Fruit fly (Drosophila melanogaster) whole organism, embryonic: ENCODE data around the gene sicily.

Experiments used
- Ada2b ChIP-seq: fragments of 200-800 bp; sonication (Bioruptor generic); IDR thresholded peaks from 2 replicates; pipeline ENCODE4 v1.3.6; 2022; ENCODE audit warnings: missing biosample characterization, missing genetic modification characterization
- CG11085 ChIP-seq: fragments of 200-800 bp; sonication (Bioruptor generic); IDR thresholded peaks from 2 replicates; pipeline ENCODE4 v1.3.6; 2022; ENCODE audit warnings: missing biosample characterization, missing genetic modification characterization
- CG11560 ChIP-seq: fragments of 200-800 bp; sonication (Bioruptor generic); IDR thresholded peaks from 3 replicates; pipeline ENCODE4 v1.3.6; 2022; ENCODE audit warnings: missing biosample characterization, missing genetic modification characterization
- CG13894 ChIP-seq: fragments of 200-800 bp; sonication (Bioruptor generic); optimal IDR thresholded peaks from 3 replicates; lab custom pipeline; 2018; ENCODE audit warnings: missing biosample characterization, mild to moderate bottlenecking, missing genetic modification characterization, moderate library complexity
- CG17186 ChIP-seq: fragments of 200-800 bp; sonication (Bioruptor generic); optimal IDR thresholded peaks from 3 replicates; lab custom pipeline; 2017; ENCODE audit warnings: missing biosample characterization, missing genetic modification reagents, missing genetic modification characterization
- CG18764 ChIP-seq: fragments of 200-800 bp; sonication (Bioruptor generic); optimal IDR thresholded peaks from 3 replicates; lab custom pipeline; 2016; ENCODE audit warnings: missing biosample characterization, missing genetic modification characterization
- CG31224 ChIP-seq: fragments of 200-800 bp; sonication (Bioruptor generic); IDR thresholded peaks from 2 replicates; pipeline ENCODE4 v1.3.6; 2022; ENCODE audit warnings: missing biosample characterization, missing genetic modification characterization
- CG31365 ChIP-seq: fragments of 200-800 bp; sonication (Bioruptor generic); optimal IDR thresholded peaks from 2 replicates; lab custom pipeline; 2018; ENCODE audit warnings: missing biosample characterization, mild to moderate bottlenecking, missing genetic modification characterization
- CG3847 ChIP-seq: fragments of 200-800 bp; sonication (Bioruptor generic); IDR thresholded peaks from 2 replicates; pipeline ENCODE4 v1.3.6; 2022; ENCODE audit warnings: missing biosample characterization, missing genetic modification characterization
- CG4282 ChIP-seq: fragments of 200-800 bp; sonication (Bioruptor generic); optimal IDR thresholded peaks from 2 replicates; lab custom pipeline; 2016; ENCODE audit warnings: missing biosample characterization, missing genetic modification characterization
- CG5245 ChIP-seq: fragments of 200-800 bp; sonication (Bioruptor generic); optimal IDR thresholded peaks from 3 replicates; lab custom pipeline; 2016; ENCODE audit warnings: missing biosample characterization, missing genetic modification characterization
- CG6272 ChIP-seq: fragments of 200-800 bp; sonication (Bioruptor generic); IDR thresholded peaks from 2 replicates; pipeline ENCODE4 v1.3.6; 2022; ENCODE audit warnings: missing biosample characterization, missing genetic modification characterization
- CG6765 ChIP-seq: fragments of 200-800 bp; sonication (Bioruptor generic); optimal IDR thresholded peaks from 3 replicates; lab custom pipeline; 2017; ENCODE audit warnings: missing biosample characterization, mild to moderate bottlenecking, missing genetic modification characterization
- CG7786 ChIP-seq: fragments of 200-800 bp; sonication (Bioruptor generic); optimal IDR thresholded peaks from 2 replicates; lab custom pipeline; 2016; ENCODE audit warnings: missing biosample characterization, missing genetic modification characterization
- CG8359 ChIP-seq: fragments of 200-800 bp; sonication (Bioruptor generic); optimal IDR thresholded peaks from 2 replicates; lab custom pipeline; 2017; ENCODE audit warnings: missing biosample characterization, mild to moderate bottlenecking, missing genetic modification characterization, borderline replicate concordance
- CG9437 ChIP-seq: fragments of 200-800 bp; sonication (Bioruptor generic); optimal IDR thresholded peaks from 2 replicates; lab custom pipeline; 2018; ENCODE audit warnings: missing biosample characterization, mild to moderate bottlenecking, missing genetic modification characterization
- CTCF ChIP-seq: fragments of 200-800 bp; sonication (Bioruptor generic); optimal IDR thresholded peaks from 2 replicates; lab custom pipeline; 2017; ENCODE audit warnings: missing biosample characterization, mild to moderate bottlenecking, missing genetic modification characterization, moderate library complexity
- CkIIα-i1 ChIP-seq: fragments of 200-800 bp; sonication (Bioruptor generic); IDR thresholded peaks from 2 replicates; pipeline ENCODE4 v1.3.6; 2022; ENCODE audit warnings: missing biosample characterization, missing genetic modification characterization
- CrebB ChIP-seq: fragments of 200-800 bp; sonication (Bioruptor generic); optimal IDR thresholded peaks from 3 replicates; lab custom pipeline; 2018; ENCODE audit warnings: missing biosample characterization, mild to moderate bottlenecking, missing genetic modification characterization
- D ChIP-seq, 2 experiments: fragments of 200-800 bp in 1 of 2; fragments of >200 bp in 1 of 2; sonication (Bioruptor generic) in 1 of 2; optimal IDR thresholded peaks; 2 replicates in 1 of 2; 3 replicates in 1 of 2; lab custom pipeline; 2017; ENCODE audit warnings: mild to moderate bottlenecking in 1 of 2, missing biosample characterization in 1 of 2, missing genetic modification characterization in 1 of 2, missing genetic modification reagents in 1 of 2
- D19A ChIP-seq: fragments of 200-800 bp; optimal IDR thresholded peaks from 3 replicates; lab custom pipeline; 2019; ENCODE audit warnings: missing biosample characterization, mild to moderate bottlenecking, missing genetic modification characterization, moderate library complexity
- Dip2 ChIP-seq: fragments of 200-800 bp; sonication (Bioruptor generic); IDR thresholded peaks from 2 replicates; pipeline ENCODE4 v1.3.6; 2022; ENCODE audit warnings: missing biosample characterization, missing genetic modification characterization
- Hand ChIP-seq: fragments of 200-800 bp; sonication (Bioruptor generic); optimal IDR thresholded peaks from 2 replicates; lab custom pipeline; 2017; ENCODE audit warnings: mild to moderate bottlenecking, missing biosample characterization, missing genetic modification reagents, missing genetic modification characterization
- MESR4 ChIP-seq: fragments of 200-800 bp; sonication (Bioruptor generic); optimal IDR thresholded peaks from 2 replicates; lab custom pipeline; 2018; ENCODE audit warnings: missing biosample characterization, mild to moderate bottlenecking, missing genetic modification characterization, moderate library complexity
- Max ChIP-seq: fragments of 200-800 bp; sonication (Bioruptor generic); optimal IDR thresholded peaks from 2 replicates; lab custom pipeline; 2016; ENCODE audit warnings: missing biosample characterization, mild to moderate bottlenecking, missing genetic modification characterization
- Oaz ChIP-seq: fragments of 200-800 bp; sonication (Bioruptor generic); IDR thresholded peaks from 2 replicates; pipeline ENCODE4 v1.3.6; 2022; ENCODE audit warnings: missing biosample characterization, missing genetic modification characterization
- Pdp1 ChIP-seq, 2 experiments: fragments of 200-800 bp; sonication (Bioruptor generic); optimal IDR thresholded peaks; 3 replicates each; lab custom pipeline; 2016; ENCODE audit warnings: missing biosample characterization in 2 of 2, missing genetic modification characterization in 2 of 2, mild to moderate bottlenecking in 1 of 2, moderate library complexity in 1 of 2
- Poxn ChIP-seq: fragments of 200-800 bp; sonication (Bioruptor generic); IDR thresholded peaks from 2 replicates; pipeline ENCODE4 v1.3.6; 2022; ENCODE audit warnings: missing biosample characterization, missing genetic modification characterization
- Sin3A ChIP-seq: fragments of >200 bp; optimal IDR thresholded peaks from 2 replicates; lab custom pipeline; 2018
- Sox102F ChIP-seq: fragments of 200-800 bp; sonication (Bioruptor generic); optimal IDR thresholded peaks from 2 replicates; lab custom pipeline; 2018; ENCODE audit warnings: missing biosample characterization, mild to moderate bottlenecking, missing genetic modification characterization, moderate library complexity
- Taf1 ChIP-seq: fragments of 200-800 bp; sonication (Bioruptor generic); IDR thresholded peaks from 2 replicates; pipeline ENCODE4 v1.3.6; 2022; ENCODE audit warnings: missing biosample characterization, missing genetic modification characterization
- abd-A ChIP-seq: fragments of 200-800 bp; sonication (Bioruptor generic); optimal IDR thresholded peaks from 3 replicates; lab custom pipeline; 2019; ENCODE audit warnings: missing biosample characterization, mild to moderate bottlenecking, missing genetic modification characterization, moderate library complexity
- ato ChIP-seq: fragments of 200-800 bp; sonication (Bioruptor generic); IDR thresholded peaks from 2 replicates; pipeline ENCODE4 v1.3.6; 2022; ENCODE audit warnings: missing biosample characterization, missing genetic modification characterization; ENCODE audit not compliant: partially characterized antibody
- bbx ChIP-seq: fragments of 200-800 bp; sonication (Bioruptor generic); IDR thresholded peaks from 2 replicates; pipeline ENCODE4 v1.3.6; 2022; ENCODE audit warnings: missing biosample characterization, missing genetic modification characterization; ENCODE audit not compliant: partially characterized antibody
- bsh ChIP-seq, 2 experiments: fragments of 200-800 bp; sonication (Bioruptor generic); optimal IDR thresholded peaks; 2 replicates each; lab custom pipeline; 2017 to 2018; ENCODE audit warnings: mild to moderate bottlenecking in 2 of 2, missing biosample characterization in 2 of 2, missing genetic modification characterization in 2 of 2, moderate library complexity in 1 of 2
- cas ChIP-seq: fragments of 200-800 bp; sonication (Bioruptor generic); IDR thresholded peaks from 2 replicates; pipeline ENCODE4 v1.3.6; 2022; ENCODE audit warnings: missing biosample characterization, missing genetic modification characterization
- crol ChIP-seq: fragments of 200-800 bp; sonication (Bioruptor generic); IDR thresholded peaks from 2 replicates; pipeline ENCODE4 v1.3.6; 2022; ENCODE audit warnings: missing biosample characterization, missing genetic modification characterization
- dm ChIP-seq: fragments of 200-800 bp; sonication (Bioruptor generic); optimal IDR thresholded peaks from 3 replicates; lab custom pipeline; 2016; ENCODE audit warnings: missing biosample characterization, missing genetic modification characterization
- dmrt11E ChIP-seq: fragments of 200-800 bp; sonication (Bioruptor generic); optimal IDR thresholded peaks from 3 replicates; lab custom pipeline; 2018; ENCODE audit warnings: missing biosample characterization, mild to moderate bottlenecking, missing genetic modification characterization, moderate library complexity
- dmrt99B ChIP-seq: fragments of 200-800 bp; sonication (Bioruptor generic); optimal IDR thresholded peaks from 2 replicates; lab custom pipeline; 2018; ENCODE audit warnings: missing biosample characterization, mild to moderate bottlenecking, missing genetic modification characterization, moderate library complexity
- ems ChIP-seq: fragments of 200-800 bp; sonication (Bioruptor generic); optimal IDR thresholded peaks from 3 replicates; lab custom pipeline; 2016; ENCODE audit warnings: missing biosample characterization, missing genetic modification characterization
- ewg ChIP-seq: fragments of 200-800 bp; sonication (Bioruptor generic); optimal IDR thresholded peaks from 3 replicates; lab custom pipeline; 2017; ENCODE audit warnings: mild to moderate bottlenecking, missing biosample characterization, missing genetic modification reagents, missing genetic modification characterization
- gt ChIP-seq: fragments of 200-800 bp; sonication (Bioruptor generic); IDR thresholded peaks from 2 replicates; pipeline ENCODE4 v1.3.6; 2022; ENCODE audit warnings: missing biosample characterization, missing genetic modification characterization
- kay ChIP-seq: fragments of 200-800 bp; sonication (Bioruptor generic); optimal IDR thresholded peaks from 2 replicates; lab custom pipeline; 2016; ENCODE audit warnings: missing biosample characterization, missing genetic modification characterization
- knrl ChIP-seq: fragments of 200-800 bp; sonication (Bioruptor generic); IDR thresholded peaks from 3 replicates; pipeline ENCODE4 v1.3.6; 2022; ENCODE audit warnings: missing biosample characterization, missing genetic modification characterization; ENCODE audit not compliant: partially characterized antibody
- nerfin-2 ChIP-seq: fragments of 200-800 bp; sonication (Bioruptor generic); IDR thresholded peaks from 2 replicates; pipeline ENCODE4 v1.3.6; 2022; ENCODE audit warnings: missing biosample characterization, missing genetic modification characterization; ENCODE audit not compliant: partially characterized antibody
- pros ChIP-seq: fragments of 200-800 bp; sonication (Bioruptor generic); optimal IDR thresholded peaks from 3 replicates; lab custom pipeline; 2019; ENCODE audit warnings: missing biosample characterization, mild to moderate bottlenecking, missing genetic modification characterization, moderate library complexity
- psq ChIP-seq: fragments of 200-800 bp; sonication (Bioruptor generic); optimal IDR thresholded peaks from 2 replicates; lab custom pipeline; 2017; ENCODE audit warnings: missing biosample characterization, missing genetic modification characterization
- pum ChIP-seq: fragments of 200-800 bp; sonication (Bioruptor generic); optimal IDR thresholded peaks from 2 replicates; lab custom pipeline; 2016; ENCODE audit warnings: missing biosample characterization, missing genetic modification characterization
- so ChIP-seq: fragments of 200-800 bp; sonication (Bioruptor generic); IDR thresholded peaks from 3 replicates; pipeline ENCODE4 v1.3.6; 2022; ENCODE audit warnings: missing biosample characterization, missing genetic modification characterization
- tio ChIP-seq: fragments of 200-800 bp; sonication (Bioruptor generic); optimal IDR thresholded peaks from 2 replicates; lab custom pipeline; 2017; ENCODE audit warnings: missing biosample characterization, missing genetic modification characterization, inconsistent platforms
- wdn ChIP-seq: fragments of 200-800 bp; sonication (Bioruptor generic); IDR thresholded peaks from 2 replicates; pipeline ENCODE4 v1.3.6; 2022; ENCODE audit warnings: missing biosample characterization, missing genetic modification characterization

The sicily gene

dm6 chrX:11885356-11885755, 6.2 kb upstream of the sicily start (continued):
- TF ChIP-seq Poxn (GFP tag; lab: Robert Waterston, UW) = no peak
- no peak for TF ChIP-seq ems
- no peak for TF ChIP-seq ato
- TF ChIP-seq Sin3A = no peak
- TF ChIP-seq Max = no peak
- TF ChIP-seq cas (GFP tag; lab: Robert Waterston, UW) = no peak
- TF ChIP-seq wdn = no peak
- no peak for TF ChIP-seq gt (GFP tag; lab: Robert Waterston, UW)
- TF ChIP-seq crol (GFP tag; lab: Robert Waterston, UW) = no peak
- no peak for TF ChIP-seq CkIIα-i1 (GFP tag; lab: Robert Waterston, UW)
- TF ChIP-seq Taf1 (GFP tag; lab: Robert Waterston, UW) = no peak
- TF ChIP-seq knrl (GFP tag; lab: Robert Waterston, UW) = no peak
- TF ChIP-seq bsh (GFP tag; optimal IDR thresholded peaks at IDR 0.05; lab: Kevin White, UChicago) = peak in 1 of 2 experiments; percentile 31
- TF ChIP-seq Pdp1 (GFP tag; optimal IDR thresholded peaks at IDR 0.05; lab: Kevin White, UChicago) = no peak
- TF ChIP-seq Ada2b = peak; percentile 26; the same call in 1 of the 2 replicates
- TF ChIP-seq so (GFP tag; lab: Robert Waterston, UW) = no peak
- TF ChIP-seq dm (GFP tag; lab: Kevin White, UChicago) = no peak
- TF ChIP-seq CG31224 (GFP tag; lab: Robert Waterston, UW) = 0 out of 2 replicates have a peak, but pooled peaks have one; percentile 26
- no peak for TF ChIP-seq nerfin-2
- peak; percentile 6 for TF ChIP-seq ewg (GFP tag; lab: Kevin White, UChicago)
- TF ChIP-seq CG8359 (GFP tag; lab: Kevin White, UChicago) = no peak
- no peak for TF ChIP-seq CG31365 (tag; lab: Kevin White, UChicago)
- no peak for TF ChIP-seq CG6765 (GFP tag; lab: Kevin White, UChicago)
- TF ChIP-seq CG7786 (GFP tag; lab: Kevin White, UChicago) = no peak
- peak; percentile 44 for TF ChIP-seq Sox102F (GFP tag; lab: Kevin White, UChicago)
- TF ChIP-seq CTCF (GFP tag; lab: Kevin White, UChicago) = no peak
- TF ChIP-seq CG6272 (GFP tag; lab: Robert Waterston, UW) = no peak
- TF ChIP-seq CG4282 = peak; percentile 16
- no peak for TF ChIP-seq psq
- no peak for TF ChIP-seq CG18764
- TF ChIP-seq abd-A (tag; lab: Kevin White, UChicago) = no peak
- TF ChIP-seq CG3847 (GFP tag; lab: Robert Waterston, UW) = peak; percentile 48
- 0 out of 2 replicates have a peak, but pooled peaks have one; percentile 10 for TF ChIP-seq Oaz (GFP tag; lab: Robert Waterston, UW)
- no peak for TF ChIP-seq CG17186 (GFP tag; lab: Kevin White, UChicago)
- no peak for TF ChIP-seq CG11085 (GFP tag; lab: Robert Waterston, UW)
- TF ChIP-seq dmrt11E (tag; lab: Kevin White, UChicago) = no peak
- no peak for TF ChIP-seq Dip2 (GFP tag; lab: Robert Waterston, UW)
- no peak; the same call in 2 of the 3 replicates for TF ChIP-seq CG11560 (tag; lab: Robert Waterston, UW)
- TF ChIP-seq kay (GFP tag; lab: Kevin White, UChicago) = no peak
- no peak for TF ChIP-seq pros (GFP tag; lab: Kevin White, UChicago)
- peak; percentile 16 for TF ChIP-seq CG9437 (GFP tag; lab: Kevin White, UChicago)
- TF ChIP-seq CG13894 (tag; lab: Kevin White, UChicago) = peak; percentile 7
- TF ChIP-seq pum (GFP tag; lab: Kevin White, UChicago) = no peak
- TF ChIP-seq MESR4 (GFP tag; lab: Kevin White, UChicago) = no peak
- TF ChIP-seq CG5245 (GFP tag; lab: Kevin White, UChicago) = no peak
- no peak for TF ChIP-seq CrebB (tag; lab: Kevin White, UChicago)
- TF ChIP-seq dmrt99B (tag; lab: Kevin White, UChicago) = peak; percentile 37
- TF ChIP-seq tio (GFP tag; lab: Kevin White, UChicago) = no peak
- peak; percentile 42 for TF ChIP-seq D19A (tag; lab: Kevin White, UChicago)
- no peak for TF ChIP-seq Hand
- no peak for TF ChIP-seq D (optimal IDR thresholded peaks at IDR 0.05; lab: Kevin White, UChicago)
- TF ChIP-seq D (GFP tag; optimal IDR thresholded peaks at IDR 0.05; lab: Kevin White, UChicago) = no peak
- TF ChIP-seq bbx (GFP tag; lab: Robert Waterston, UW) = no peak
